Worm (Caenorhabditis elegans) whole organism, L4 larva: ENCODE results near the gene vit-6.

Source experiments
- Y5F2A.4 ChIP-seq: fragments of 200-800 bp; sonication (Bioruptor generic); optimal IDR thresholded peaks from 2 replicates; lab custom pipeline; 2018; ENCODE audit warnings: mild to moderate bottlenecking, missing genetic modification characterization, missing compliant biosample characterization
- aly-2 ChIP-seq: sonication (generic microtip); optimal IDR thresholded peaks from 2 replicates; lab custom pipeline; 2018; ENCODE audit warnings: missing biosample characterization, missing genetic modification characterization
- ceh-28 ChIP-seq: fragments of 150-350 bp; optimal IDR thresholded peaks from 2 replicates; lab custom pipeline; 2014; ENCODE audit warnings: missing biosample characterization, missing genetic modification reagents, missing genetic modification characterization
- daf-8 ChIP-seq: fragments of 200-800 bp; sonication (Bioruptor generic); IDR thresholded peaks from 2 replicates; pipeline ENCODE4 v1.3.6; 2022; ENCODE audit warnings: missing genetic modification characterization, missing compliant biosample characterization
- dmd-8 ChIP-seq: fragments of 200-800 bp; sonication (Bioruptor generic); IDR thresholded peaks from 2 replicates; pipeline ENCODE4 v1.3.6; 2022; ENCODE audit warnings: missing genetic modification characterization, missing compliant biosample characterization
- hmg-1.1 ChIP-seq: fragments of 200-800 bp; sonication (Bioruptor generic); IDR thresholded peaks from 2 replicates; pipeline ENCODE4 v1.3.6; 2022; ENCODE audit warnings: missing genetic modification reagents, missing genetic modification characterization, missing compliant biosample characterization
- mes-2 ChIP-seq: sonication (generic microtip); optimal IDR thresholded peaks from 2 replicates; lab custom pipeline; 2016; ENCODE audit warnings: missing genotype, mild to moderate bottlenecking, missing genetic modification characterization, missing compliant biosample characterization; ENCODE audit not compliant: poor library complexity, severe bottlenecking
- nhr-28 ChIP-seq: fragments of 150-350 bp; optimal IDR thresholded peaks from 2 replicates; lab custom pipeline; 2014; ENCODE audit warnings: missing biosample characterization, missing genetic modification characterization
- skn-1 ChIP-seq: fragments of 150-350 bp; optimal IDR thresholded peaks from 2 replicates; lab custom pipeline; 2014; ENCODE audit warnings: missing biosample characterization, missing genetic modification characterization
- unc-130 ChIP-seq: sonication (generic microtip); optimal IDR thresholded peaks from 2 replicates; lab custom pipeline; 2016; ENCODE audit warnings: missing genetic modification reagents, missing genetic modification characterization, missing compliant biosample characterization
- ztf-11 ChIP-seq: fragments of 150-350 bp; optimal IDR thresholded peaks from 2 replicates; lab custom pipeline; 2014; ENCODE audit warnings: missing biosample characterization, missing genetic modification characterization

DNA sequence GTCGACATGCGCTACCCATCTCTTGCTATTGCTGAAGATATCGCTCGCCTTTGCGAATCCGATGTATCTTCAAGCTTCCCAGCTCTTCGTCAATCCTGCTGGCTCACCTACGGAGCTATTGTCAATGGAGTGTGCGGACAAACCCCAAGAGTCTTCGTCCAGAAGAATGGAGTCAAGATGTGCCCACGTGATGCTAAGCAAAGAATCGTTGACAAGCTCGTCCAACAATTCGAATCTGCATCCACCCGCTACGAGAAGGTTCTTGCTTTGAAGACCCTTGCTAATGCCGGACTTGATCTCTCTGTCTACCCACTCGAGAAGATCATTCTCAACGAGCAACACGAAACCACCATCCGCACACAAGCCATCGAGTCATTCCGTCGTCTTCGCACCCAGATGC lies 1.7 kb downstream of the vit-6 start:
- no peak for TF ChIP-seq ceh-28
- TF ChIP-seq Y5F2A.4 (GFP tag; lab: Kevin White, UChicago), result no peak
- TF ChIP-seq dmd-8 (GFP tag; lab: Robert Waterston, UW), result no peak
- TF ChIP-seq aly-2 (tag; lab: Kevin White, UChicago), result no peak
- no peak for TF ChIP-seq skn-1 (tag; lab: Kevin White, UChicago)
- TF ChIP-seq ztf-11 (tag; lab: Kevin White, UChicago), result no peak
- TF ChIP-seq daf-8, result no peak
- no peak for TF ChIP-seq unc-130 (GFP tag; lab: Kevin White, UChicago)
- TF ChIP-seq hmg-1.1, result no peak
- TF ChIP-seq nhr-28 (tag; lab: Kevin White, UChicago), result no peak
- no peak for TF ChIP-seq mes-2 (tag; lab: Kevin White, UChicago)
